Worm (Caenorhabditis elegans) whole organism, midembryonic: ENCODE results near the gene T22B3.3.

Source experiments
- T22C8.4 ChIP-seq: fragments of 200-800 bp; sonication (Bioruptor generic); IDR thresholded peaks from 2 replicates; pipeline ENCODE4 v1.3.6; 2022; ENCODE audit warnings: missing genetic modification characterization, missing compliant biosample characterization
- cog-1 ChIP-seq: sonication (generic microtip); optimal IDR thresholded peaks from 2 replicates; lab custom pipeline; 2016; ENCODE audit warnings: missing genetic modification characterization, missing compliant biosample characterization
- flt-1 ChIP-seq: fragments of 200-800 bp; sonication (Bioruptor generic); IDR thresholded peaks from 2 replicates; pipeline ENCODE4 v1.3.6; 2022; ENCODE audit warnings: missing genetic modification characterization, missing compliant biosample characterization
- klf-2 ChIP-seq: fragments of 200-800 bp; sonication (Bioruptor generic); conservative IDR thresholded peaks from 2 replicates; pipeline ENCODE4 v1.3.6; 2022; ENCODE audit warnings: missing genetic modification reagents, missing genetic modification characterization, missing compliant biosample characterization
- med-1 ChIP-seq: sonication (generic microtip); optimal IDR thresholded peaks from 2 replicates; lab custom pipeline; 2017; ENCODE audit warnings: missing genetic modification characterization, mild to moderate bottlenecking, missing compliant biosample characterization, antibody characterized with exemption, missing genetic modification reagents; ENCODE audit not compliant: insufficient read depth
- ref-1 ChIP-seq: fragments of 200-800 bp; sonication (Bioruptor generic); conservative IDR thresholded peaks from 2 replicates; pipeline ENCODE4 v1.3.6; 2022; ENCODE audit warnings: missing genetic modification reagents, missing genetic modification characterization, missing compliant biosample characterization
- tab-1 ChIP-seq: fragments of 200-800 bp; sonication (Bioruptor generic); IDR thresholded peaks from 2 replicates; pipeline ENCODE4 v1.3.6; 2022; ENCODE audit warnings: missing genetic modification characterization, missing compliant biosample characterization
- ztf-23 ChIP-seq: fragments of 200-800 bp; sonication (Bioruptor generic); IDR thresholded peaks from 2 replicates; pipeline ENCODE4 v1.3.6; 2022; ENCODE audit warnings: missing genetic modification reagents, missing genetic modification characterization, missing compliant biosample characterization
- ztf-29 ChIP-seq: fragments of 200-800 bp; sonication (Bioruptor generic); IDR thresholded peaks from 2 replicates; pipeline ENCODE4 v1.3.6; 2022; ENCODE audit warnings: missing genetic modification reagents, missing genetic modification characterization, missing compliant biosample characterization

Gene T22B3.3

DNA sequence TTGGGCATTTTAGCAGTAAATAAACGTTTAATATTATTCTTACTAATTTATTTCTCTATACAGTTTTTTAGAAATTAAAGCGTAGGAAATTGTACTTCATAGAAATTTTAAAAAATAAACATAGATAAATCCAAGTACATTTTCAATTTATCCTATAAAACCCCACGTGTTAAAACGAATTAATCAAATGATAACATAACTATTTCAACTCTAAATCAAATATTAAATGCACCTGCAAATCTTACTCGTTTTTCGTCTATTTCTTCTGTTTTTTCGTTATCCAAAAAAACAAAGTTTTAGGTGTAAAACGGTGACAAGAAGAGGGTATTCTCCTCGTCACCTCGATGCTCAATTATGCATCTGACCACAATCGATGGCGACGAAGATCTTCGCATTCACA is 31.4 kb upstream of the T22B3.3 start, which contains the start of gene K01A6.6:
Gene K01A6.6 (plus strand): TSS at position 301 of the 400 bp plus-strand sequence.
- TF ChIP-seq ref-1 (no peak), klf-2 (GFP tag; lab: Robert Waterston, UW) (no peak), tab-1 (GFP tag; lab: Robert Waterston, UW) (no peak), med-1 (GFP tag; lab: Kevin White, UChicago) (no peak), ztf-29 (GFP tag; lab: Robert Waterston, UW) (no peak), T22C8.4 (GFP tag; lab: Robert Waterston, UW) (no peak), cog-1 (no peak), flt-1 (no peak), ztf-23 (GFP tag; lab: Robert Waterston, UW) (no peak)

DNA sequence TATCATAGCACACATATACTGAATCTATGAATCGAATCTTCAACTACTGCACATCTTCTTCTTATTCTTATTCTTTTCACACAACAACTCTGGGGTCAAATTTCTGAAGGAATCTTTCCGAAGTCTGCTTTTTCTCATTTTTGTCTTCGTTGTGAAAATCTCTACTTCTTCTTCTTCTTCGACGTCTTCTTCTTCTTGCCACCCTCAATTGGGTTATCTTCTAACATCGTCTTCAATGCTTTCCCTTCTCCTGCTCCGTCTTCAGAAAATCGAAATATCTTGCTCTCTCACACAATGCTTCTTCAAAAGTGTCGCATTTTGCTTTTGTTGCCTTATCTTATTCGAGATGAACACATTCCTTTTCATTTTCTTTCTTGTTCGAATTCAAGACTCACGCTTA is 19.7 kb upstream of the T22B3.3 start:
- no peak for TF ChIP-seq ztf-23 (GFP tag; lab: Robert Waterston, UW)
- no peak for TF ChIP-seq cog-1
- TF ChIP-seq med-1 (GFP tag; lab: Kevin White, UChicago): no peak
- no peak for TF ChIP-seq flt-1
- TF ChIP-seq klf-2 (GFP tag; lab: Robert Waterston, UW): no peak
- no peak for TF ChIP-seq ztf-29 (GFP tag; lab: Robert Waterston, UW)
- no peak for TF ChIP-seq T22C8.4 (GFP tag; lab: Robert Waterston, UW)
- no peak for TF ChIP-seq ref-1
- TF ChIP-seq tab-1 (GFP tag; lab: Robert Waterston, UW): no peak

DNA sequence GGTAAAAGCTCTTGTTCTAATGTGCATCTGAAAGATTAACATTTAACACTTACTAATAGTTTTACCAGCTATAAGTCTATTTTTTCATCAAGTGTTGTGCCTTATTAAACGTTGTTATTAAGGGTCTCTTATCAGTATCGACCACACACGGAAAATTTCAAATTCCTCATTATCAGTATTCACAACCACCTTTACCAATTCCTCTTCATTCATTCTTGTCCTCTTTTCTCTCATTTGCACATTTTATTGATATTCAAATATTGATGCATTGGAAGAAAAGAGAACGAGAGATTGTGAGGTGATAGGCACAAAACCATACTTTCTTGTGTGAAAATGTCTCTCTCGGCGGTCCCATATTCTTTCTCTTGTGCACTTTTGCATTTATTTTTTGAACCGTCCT is 18.3 kb upstream of the T22B3.3 start:
- TF ChIP-seq T22C8.4 (GFP tag; lab: Robert Waterston, UW) (no peak), ref-1 (no peak), tab-1 (GFP tag; lab: Robert Waterston, UW) (no peak), klf-2 (GFP tag; lab: Robert Waterston, UW) (no peak), cog-1 (no peak), ztf-23 (GFP tag; lab: Robert Waterston, UW) (no peak), med-1 (GFP tag; lab: Kevin White, UChicago) (no peak), flt-1 (no peak), ztf-29 (GFP tag; lab: Robert Waterston, UW) (no peak)

DNA sequence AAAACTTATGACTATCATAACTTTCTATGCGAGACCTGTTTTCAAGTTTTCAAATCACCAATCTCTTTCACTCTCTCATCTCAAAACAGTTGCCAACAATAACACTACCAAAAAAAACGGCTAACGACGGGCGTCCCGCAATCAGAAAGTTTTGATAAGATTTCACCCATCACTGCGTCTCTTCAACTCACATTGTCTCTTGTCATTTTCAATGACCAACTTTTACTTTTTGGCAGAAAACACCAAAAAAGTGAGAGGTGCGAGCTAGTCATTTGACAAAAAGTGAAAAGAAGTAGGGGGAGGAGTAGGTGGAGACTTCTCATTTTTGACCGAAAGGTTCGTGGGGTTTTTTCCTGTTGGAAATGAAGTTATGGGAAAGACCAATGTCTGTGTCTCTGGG is 15.1 kb upstream of the T22B3.3 start:
- no peak for TF ChIP-seq T22C8.4 (GFP tag; lab: Robert Waterston, UW)

DNA sequence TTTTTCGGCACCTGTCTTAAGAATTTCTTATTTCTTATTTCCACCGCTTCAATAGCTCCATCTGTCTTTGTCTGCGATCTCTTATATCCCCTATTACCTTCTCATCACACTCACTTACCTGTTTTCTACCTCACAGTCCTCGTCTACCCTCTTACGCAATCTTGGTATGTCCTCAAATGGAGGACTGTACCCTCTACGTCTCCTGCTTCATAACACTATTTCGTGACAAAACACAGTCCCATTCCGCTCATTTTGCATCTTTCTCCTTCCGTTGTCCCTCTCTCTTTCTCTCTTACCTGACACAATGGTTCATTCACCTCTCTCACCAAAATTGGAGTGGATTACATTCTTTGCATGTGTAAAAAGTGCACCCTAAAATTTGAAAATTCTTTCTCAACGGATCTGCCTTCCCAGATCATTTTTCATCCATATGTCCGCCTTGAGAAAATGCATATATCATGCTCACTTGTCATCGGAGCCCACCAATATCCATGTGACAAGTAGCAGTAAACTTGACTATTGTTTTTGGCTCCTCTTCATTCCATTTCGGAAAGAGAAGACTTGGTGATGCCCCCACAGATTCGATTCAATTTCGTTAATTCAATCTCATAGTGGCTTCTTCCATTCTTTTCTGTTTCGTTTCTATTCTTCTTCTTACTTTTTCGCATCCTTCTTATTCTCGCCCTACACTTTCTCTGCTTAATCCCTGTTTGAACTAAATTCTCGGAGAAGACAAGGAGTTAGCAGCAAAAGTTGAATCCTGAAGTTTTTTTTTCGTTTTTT is 13.7 kb upstream of the T22B3.3 start:
- no peak for TF ChIP-seq tab-1 (GFP tag; lab: Robert Waterston, UW)
- no peak for TF ChIP-seq ztf-23 (GFP tag; lab: Robert Waterston, UW)
- TF ChIP-seq ztf-29 (GFP tag; lab: Robert Waterston, UW): no peak
- TF ChIP-seq ref-1: no peak
- TF ChIP-seq T22C8.4 (GFP tag; lab: Robert Waterston, UW): no peak
- no peak for TF ChIP-seq cog-1
- no peak for TF ChIP-seq klf-2 (GFP tag; lab: Robert Waterston, UW)
- no peak for TF ChIP-seq med-1 (GFP tag; lab: Kevin White, UChicago)
- no peak for TF ChIP-seq flt-1

DNA sequence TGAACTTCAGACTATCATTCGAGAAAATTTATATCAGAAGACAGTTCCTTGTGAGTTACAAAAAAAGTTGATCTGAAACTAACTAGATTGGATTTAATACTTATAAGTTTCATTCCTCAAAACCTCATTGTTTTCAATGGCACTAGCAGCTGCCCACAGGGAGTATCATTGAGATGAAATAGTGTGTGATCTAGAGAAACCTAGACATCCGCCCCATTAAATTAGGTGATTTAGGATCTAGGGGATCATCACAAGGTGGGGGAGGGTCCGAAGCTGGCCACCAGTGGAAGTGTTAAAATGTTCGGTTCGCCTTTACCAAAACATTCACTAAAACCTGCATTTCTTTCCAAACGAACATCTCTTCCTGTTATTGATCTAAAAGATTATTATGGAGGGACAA is 12.8 kb upstream of the T22B3.3 start:
- TF ChIP-seq cog-1 (no peak), med-1 (GFP tag; lab: Kevin White, UChicago) (no peak), flt-1 (no peak), ztf-29 (GFP tag; lab: Robert Waterston, UW) (no peak), klf-2 (GFP tag; lab: Robert Waterston, UW) (no peak), ztf-23 (GFP tag; lab: Robert Waterston, UW) (no peak), ref-1 (no peak), T22C8.4 (GFP tag; lab: Robert Waterston, UW) (no peak), tab-1 (GFP tag; lab: Robert Waterston, UW) (no peak)

DNA sequence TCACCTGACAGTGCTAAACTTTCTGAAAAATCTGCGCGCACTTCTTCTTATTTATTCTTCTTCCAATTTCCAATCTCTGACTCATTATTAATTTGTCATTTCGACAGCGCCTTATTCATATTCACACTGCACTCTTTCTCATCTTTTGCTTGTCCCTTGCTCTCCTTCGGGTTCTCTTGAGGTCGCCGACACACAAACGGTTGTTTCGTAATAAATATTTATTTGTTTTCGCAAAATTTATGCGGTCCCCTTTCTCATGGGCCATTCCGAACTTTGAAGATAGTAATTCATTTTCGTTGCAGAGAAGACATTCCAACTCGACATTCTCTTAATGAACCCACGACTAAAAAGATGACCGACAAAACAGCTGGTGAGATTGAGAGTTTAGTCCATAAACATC is 11.2 kb upstream of the T22B3.3 start, which contains the start of gene magi-1:
Gene magi-1 (plus strand): TSS at position 301 of the 400 bp plus-strand sequence.
- TF ChIP-seq ref-1 (no peak), tab-1 (GFP tag; lab: Robert Waterston, UW) (no peak), cog-1 (no peak), T22C8.4 (GFP tag; lab: Robert Waterston, UW) (no peak), med-1 (GFP tag; lab: Kevin White, UChicago) (no peak), flt-1 (no peak), ztf-23 (GFP tag; lab: Robert Waterston, UW) (no peak), ztf-29 (GFP tag; lab: Robert Waterston, UW) (no peak), klf-2 (GFP tag; lab: Robert Waterston, UW) (no peak)

DNA sequence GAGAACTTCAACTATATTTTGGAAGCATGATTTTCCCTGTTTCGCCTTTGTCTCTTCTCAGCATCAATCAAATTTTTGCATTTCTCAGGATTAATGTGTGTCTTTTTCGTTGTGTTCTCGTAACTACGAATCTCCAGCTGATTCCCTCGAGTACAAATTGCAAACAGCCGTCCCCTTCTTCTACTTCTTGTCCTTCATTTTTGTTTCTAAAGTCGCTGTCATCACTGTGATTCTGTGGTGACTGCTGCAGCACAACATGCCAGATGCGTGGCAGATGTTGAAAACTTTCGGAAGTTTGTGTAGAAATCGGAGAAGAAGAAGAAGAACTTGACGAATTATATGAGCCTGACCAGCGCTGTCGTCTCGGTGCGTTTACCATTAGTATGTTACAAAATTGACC is 9.7 kb upstream of the T22B3.3 start:
- TF ChIP-seq ztf-23 (GFP tag; lab: Robert Waterston, UW): no peak
- TF ChIP-seq cog-1: no peak
- no peak for TF ChIP-seq ref-1
- no peak for TF ChIP-seq klf-2 (GFP tag; lab: Robert Waterston, UW)
- TF ChIP-seq tab-1 (GFP tag; lab: Robert Waterston, UW): no peak
- TF ChIP-seq flt-1: no peak
- no peak for TF ChIP-seq ztf-29 (GFP tag; lab: Robert Waterston, UW)
- no peak for TF ChIP-seq med-1 (GFP tag; lab: Kevin White, UChicago)
- TF ChIP-seq T22C8.4 (GFP tag; lab: Robert Waterston, UW): no peak

DNA sequence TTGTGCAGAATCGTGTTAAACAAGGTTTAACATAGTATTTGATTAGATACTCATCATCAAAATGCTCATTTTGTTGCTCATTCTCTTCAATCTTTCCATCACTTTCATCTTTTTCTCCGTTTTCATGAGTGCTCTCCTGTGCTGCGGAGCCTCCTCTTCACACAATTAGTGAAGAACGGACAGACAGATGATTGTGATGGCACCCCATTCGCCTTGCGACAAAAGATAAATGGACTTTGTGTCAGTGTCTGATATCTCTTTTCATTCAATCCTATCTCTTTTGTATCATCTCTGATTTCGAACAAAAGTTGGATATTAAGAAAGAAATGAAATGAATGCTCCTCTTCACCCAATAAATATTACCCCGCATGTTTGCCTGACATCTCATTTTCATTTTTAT is 6.7 kb upstream of the T22B3.3 start:
- TF ChIP-seq tab-1 (GFP tag; lab: Robert Waterston, UW) (no peak), ztf-23 (GFP tag; lab: Robert Waterston, UW) (no peak), ref-1 (no peak), ztf-29 (GFP tag; lab: Robert Waterston, UW) (no peak), flt-1 (no peak), med-1 (GFP tag; lab: Kevin White, UChicago) (no peak), cog-1 (no peak), klf-2 (GFP tag; lab: Robert Waterston, UW) (no peak), T22C8.4 (GFP tag; lab: Robert Waterston, UW) (no peak)
